Worm (Caenorhabditis elegans) whole organism, early embryonic: Measurements from ENCODE around the gene ttr-15.

ENCODE experiments used
- B0310.2 ChIP-seq: sonication (generic microtip); optimal IDR thresholded peaks from 2 replicates; lab custom pipeline; 2016; ENCODE audit warnings: mild to moderate bottlenecking, missing genetic modification characterization, missing compliant biosample characterization
- aly-1 ChIP-seq: sonication (generic microtip); optimal IDR thresholded peaks from 2 replicates; lab custom pipeline; 2016; ENCODE audit warnings: missing genetic modification characterization, missing compliant biosample characterization
- ama-1 ChIP-seq: fragments of 150-350 bp; optimal IDR thresholded peaks from 2 replicates; lab custom pipeline; 2014
- ceh-13 ChIP-seq: fragments of 200-800 bp; sonication (Bioruptor generic); optimal IDR thresholded peaks from 2 replicates; lab custom pipeline; 2018; ENCODE audit warnings: mild to moderate bottlenecking, missing genetic modification characterization, missing compliant biosample characterization
- ceh-36 ChIP-seq: sonication (generic microtip); optimal IDR thresholded peaks from 2 replicates; lab custom pipeline; 2016; ENCODE audit warnings: missing genetic modification characterization, inconsistent platforms, missing compliant biosample characterization
- ets-7 ChIP-seq: sonication (generic microtip); optimal IDR thresholded peaks from 2 replicates; lab custom pipeline; 2016; ENCODE audit warnings: missing genotype, missing genetic modification characterization, missing compliant biosample characterization
- hmbx-1 ChIP-seq: sonication (generic microtip); optimal IDR thresholded peaks from 2 replicates; lab custom pipeline; 2016; ENCODE audit warnings: mild to moderate bottlenecking, missing genetic modification characterization, missing compliant biosample characterization
- pes-1 ChIP-seq: fragments of 200-800 bp; sonication (Bioruptor generic); IDR thresholded peaks from 2 replicates; pipeline ENCODE4 v1.3.6; 2022; ENCODE audit warnings: missing genetic modification reagents, missing genetic modification characterization, missing compliant biosample characterization
- sea-1 ChIP-seq: fragments of 200-800 bp; sonication (Bioruptor generic); conservative IDR thresholded peaks from 2 replicates; pipeline ENCODE4 v1.3.6; 2022; ENCODE audit warnings: missing genetic modification characterization, missing compliant biosample characterization
- tbx-11 ChIP-seq: fragments of 200-800 bp; sonication (Bioruptor generic); IDR thresholded peaks from 2 replicates; pipeline ENCODE4 v1.3.6; 2022; ENCODE audit warnings: missing genetic modification characterization, missing compliant biosample characterization
- tra-4 ChIP-seq: sonication (generic microtip); optimal IDR thresholded peaks from 2 replicates; lab custom pipeline; 2017; ENCODE audit warnings: missing genetic modification characterization, missing compliant biosample characterization

ce11 chrIII:10311016-10311415, 26.6 kb upstream of the ttr-15 start, which contains the start of gene T07A5.7:
- TF ChIP-seq ama-1 (lab: Kevin White, UChicago) (no peak), ets-7 (tag; lab: Kevin White, UChicago) (no peak), B0310.2 (tag; lab: Kevin White, UChicago) (no peak), aly-1 (no peak), sea-1 (GFP tag; lab: Robert Waterston, UW) (no peak), ceh-13 (no peak), tra-4 (no peak), hmbx-1 (no peak), ceh-36 (no peak), pes-1 (GFP tag; lab: Robert Waterston, UW) (no peak), tbx-11 (no peak)
